Fruit fly (Drosophila melanogaster) whole organism, embryonic: ENCODE results near the gene CG10211.

ENCODE experiments used
- Atf-2 ChIP-seq: fragments of 200-800 bp; sonication (Bioruptor generic); optimal IDR thresholded peaks from 2 replicates; lab custom pipeline; 2016; ENCODE audit warnings: missing biosample characterization, missing genetic modification characterization
- B-H2 ChIP-seq: fragments of 200-800 bp; sonication (Bioruptor generic); optimal IDR thresholded peaks from 2 replicates; lab custom pipeline; 2018; ENCODE audit warnings: missing biosample characterization, mild to moderate bottlenecking, missing genetic modification characterization
- CG10543 ChIP-seq: fragments of 200-800 bp; sonication (Bioruptor generic); optimal IDR thresholded peaks from 3 replicates; lab custom pipeline; 2017; ENCODE audit warnings: missing biosample characterization, mild to moderate bottlenecking, missing genetic modification characterization, moderate library complexity
- CG10565 ChIP-seq: fragments of 200-800 bp; sonication (Bioruptor generic); optimal IDR thresholded peaks from 3 replicates; lab custom pipeline; 2016; ENCODE audit warnings: missing biosample characterization, mild to moderate bottlenecking, missing genetic modification characterization
- CG11247 ChIP-seq: fragments of 200-800 bp; sonication (Bioruptor generic); IDR thresholded peaks from 2 replicates; pipeline ENCODE4 v1.3.6; 2022; ENCODE audit warnings: missing biosample characterization, missing genetic modification characterization
- CG1233 ChIP-seq: fragments of 200-800 bp; sonication (Bioruptor generic); optimal IDR thresholded peaks from 4 replicates; lab custom pipeline; 2018; ENCODE audit warnings: missing biosample characterization, mild to moderate bottlenecking, missing genetic modification characterization
- CG12769 ChIP-seq: fragments of 200-800 bp; sonication (Bioruptor generic); optimal IDR thresholded peaks from 2 replicates; lab custom pipeline; 2019; ENCODE audit warnings: missing biosample characterization, mild to moderate bottlenecking, missing genetic modification characterization, moderate library complexity
- CG14441 ChIP-seq: fragments of 200-800 bp; sonication (Bioruptor generic); IDR thresholded peaks from 2 replicates; pipeline ENCODE4 v1.3.6; 2022; ENCODE audit warnings: missing biosample characterization, missing genetic modification characterization
- CG14965 ChIP-seq: fragments of 200-800 bp; sonication (Bioruptor generic); optimal IDR thresholded peaks from 2 replicates; lab custom pipeline; 2016; ENCODE audit warnings: missing biosample characterization, missing genetic modification characterization, borderline replicate concordance
- CG15011 ChIP-seq: fragments of 200-800 bp; sonication (Bioruptor generic); optimal IDR thresholded peaks from 3 replicates; lab custom pipeline; 2018; ENCODE audit warnings: missing biosample characterization, mild to moderate bottlenecking, missing genetic modification characterization
- CG18011 ChIP-seq: fragments of 200-800 bp; sonication (Bioruptor generic); optimal IDR thresholded peaks from 2 replicates; lab custom pipeline; 2017; ENCODE audit warnings: missing biosample characterization, missing genetic modification characterization, mild to moderate bottlenecking, moderate library complexity, missing genotype
- CG18262 ChIP-seq: fragments of 200-800 bp; optimal IDR thresholded peaks from 3 replicates; lab custom pipeline; 2019; ENCODE audit warnings: missing biosample characterization, mild to moderate bottlenecking, missing genetic modification characterization, moderate library complexity
- CG18476 ChIP-seq: fragments of 200-800 bp; sonication (Bioruptor generic); optimal IDR thresholded peaks from 2 replicates; lab custom pipeline; 2016; ENCODE audit warnings: missing biosample characterization, mild to moderate bottlenecking, missing genetic modification characterization
- CG18764 ChIP-seq: fragments of 200-800 bp; sonication (Bioruptor generic); optimal IDR thresholded peaks from 3 replicates; lab custom pipeline; 2016; ENCODE audit warnings: missing biosample characterization, missing genetic modification characterization
- CG30020 ChIP-seq: fragments of 200-800 bp; optimal IDR thresholded peaks from 2 replicates; lab custom pipeline; 2019; ENCODE audit warnings: missing biosample characterization, mild to moderate bottlenecking, missing genetic modification characterization, moderate library complexity
- CG3995 ChIP-seq: fragments of 200-800 bp; sonication (Bioruptor generic); optimal IDR thresholded peaks from 3 replicates; lab custom pipeline; 2016; ENCODE audit warnings: missing biosample characterization, missing genetic modification characterization
- CG4730 ChIP-seq: fragments of 200-800 bp; sonication (Bioruptor generic); IDR thresholded peaks from 2 replicates; pipeline ENCODE4 v1.3.6; 2022; ENCODE audit warnings: missing biosample characterization, missing genetic modification characterization
- CG6689 ChIP-seq: fragments of 200-800 bp; sonication (Bioruptor generic); IDR thresholded peaks from 2 replicates; pipeline ENCODE4 v1.3.6; 2022; ENCODE audit warnings: missing biosample characterization, missing genetic modification characterization
- CG6791 ChIP-seq: fragments of 200-800 bp; sonication (Bioruptor generic); IDR thresholded peaks from 3 replicates; pipeline ENCODE4 v1.3.6; 2022; ENCODE audit warnings: missing biosample characterization, missing genetic modification characterization; ENCODE audit not compliant: partially characterized antibody
- CG6813 ChIP-seq: fragments of 200-800 bp; sonication (Bioruptor generic); optimal IDR thresholded peaks from 2 replicates; lab custom pipeline; 2017; ENCODE audit warnings: missing biosample characterization, missing genetic modification characterization, mild to moderate bottlenecking, moderate library complexity, missing genetic modification reagents
- CG8478 ChIP-seq: fragments of >200 bp; optimal IDR thresholded peaks from 2 replicates; lab custom pipeline; 2018
- CG9215 ChIP-seq: fragments of 200-800 bp; sonication (Bioruptor generic); IDR thresholded peaks from 2 replicates; pipeline ENCODE4 v1.3.6; 2022; ENCODE audit warnings: missing biosample characterization, missing genetic modification characterization
- CG9437 ChIP-seq: fragments of 200-800 bp; sonication (Bioruptor generic); optimal IDR thresholded peaks from 2 replicates; lab custom pipeline; 2018; ENCODE audit warnings: missing biosample characterization, mild to moderate bottlenecking, missing genetic modification characterization
- CG9727 ChIP-seq: fragments of 200-800 bp; sonication (Bioruptor generic); optimal IDR thresholded peaks from 3 replicates; lab custom pipeline; 2017; ENCODE audit warnings: missing biosample characterization, mild to moderate bottlenecking, missing genetic modification characterization
- CrebB ChIP-seq: fragments of 200-800 bp; sonication (Bioruptor generic); optimal IDR thresholded peaks from 3 replicates; lab custom pipeline; 2018; ENCODE audit warnings: missing biosample characterization, mild to moderate bottlenecking, missing genetic modification characterization
- Ets97D ChIP-seq: fragments of 200-800 bp; sonication (Bioruptor generic); optimal IDR thresholded peaks from 3 replicates; lab custom pipeline; 2016; ENCODE audit warnings: missing biosample characterization, missing genetic modification characterization
- Fer2 ChIP-seq: fragments of 200-800 bp; sonication (Bioruptor generic); optimal IDR thresholded peaks from 2 replicates; lab custom pipeline; 2018; ENCODE audit warnings: missing biosample characterization, mild to moderate bottlenecking, missing genetic modification characterization, moderate library complexity
- Hand ChIP-seq: fragments of 200-800 bp; sonication (Bioruptor generic); optimal IDR thresholded peaks from 2 replicates; lab custom pipeline; 2017; ENCODE audit warnings: mild to moderate bottlenecking, missing biosample characterization, missing genetic modification reagents, missing genetic modification characterization
- Kr ChIP-seq: fragments of 200-800 bp; sonication (Bioruptor generic); optimal IDR thresholded peaks from 2 replicates; lab custom pipeline; 2017; ENCODE audit warnings: missing biosample characterization, mild to moderate bottlenecking, missing genetic modification characterization
- Mes4 ChIP-seq: fragments of 200-800 bp; sonication (Bioruptor generic); optimal IDR thresholded peaks from 2 replicates; lab custom pipeline; 2016; ENCODE audit warnings: missing biosample characterization, missing genetic modification characterization
- Oli ChIP-seq: fragments of 200-800 bp; sonication (Bioruptor generic); optimal IDR thresholded peaks from 2 replicates; lab custom pipeline; 2018; ENCODE audit warnings: missing biosample characterization, mild to moderate bottlenecking, missing genetic modification characterization, moderate library complexity
- Spps ChIP-seq: fragments of 200-800 bp; sonication (Bioruptor generic); optimal IDR thresholded peaks from 2 replicates; lab custom pipeline; 2018; ENCODE audit warnings: missing biosample characterization, mild to moderate bottlenecking, missing genetic modification characterization
- Sry-β ChIP-seq: fragments of 200-800 bp; sonication (Bioruptor generic); optimal IDR thresholded peaks from 2 replicates; lab custom pipeline; 2018; ENCODE audit warnings: missing biosample characterization, mild to moderate bottlenecking, missing genetic modification characterization, moderate library complexity
- ara ChIP-seq: fragments of 200-800 bp; sonication (Bioruptor generic); IDR thresholded peaks from 2 replicates; pipeline ENCODE4 v1.3.6; 2022; ENCODE audit warnings: missing biosample characterization, missing genetic modification characterization
- ase ChIP-seq: fragments of 200-800 bp; sonication (Bioruptor generic); IDR thresholded peaks from 3 replicates; pipeline ENCODE4 v1.3.6; 2022; ENCODE audit warnings: missing biosample characterization, missing genetic modification characterization
- bab2 ChIP-seq: fragments of 200-800 bp; sonication (Bioruptor generic); optimal IDR thresholded peaks from 2 replicates; lab custom pipeline; 2016; ENCODE audit warnings: missing biosample characterization, missing genetic modification characterization
- cas ChIP-seq: fragments of 200-800 bp; sonication (Bioruptor generic); IDR thresholded peaks from 2 replicates; pipeline ENCODE4 v1.3.6; 2022; ENCODE audit warnings: missing biosample characterization, missing genetic modification characterization
- chm ChIP-seq: fragments of 200-800 bp; sonication (Bioruptor generic); IDR thresholded peaks from 2 replicates; pipeline ENCODE4 v1.3.6; 2022; ENCODE audit warnings: missing biosample characterization, missing genetic modification characterization
- exex ChIP-seq: fragments of 200-800 bp; sonication (Bioruptor generic); optimal IDR thresholded peaks from 4 replicates; lab custom pipeline; 2018; ENCODE audit warnings: missing biosample characterization, mild to moderate bottlenecking, missing genetic modification characterization, moderate library complexity
- eyg ChIP-seq: fragments of 200-800 bp; sonication (Bioruptor generic); optimal IDR thresholded peaks from 3 replicates; lab custom pipeline; 2016; ENCODE audit warnings: missing biosample characterization, missing genetic modification characterization
- gce ChIP-seq: fragments of 200-800 bp; sonication (Bioruptor generic); IDR thresholded peaks from 3 replicates; pipeline ENCODE4 v1.3.6; 2022; ENCODE audit warnings: missing biosample characterization, missing genetic modification characterization
- grn ChIP-seq: fragments of 200-800 bp; sonication (Bioruptor generic); optimal IDR thresholded peaks from 3 replicates; lab custom pipeline; 2017; ENCODE audit warnings: missing biosample characterization, missing genetic modification characterization
- gt ChIP-seq: fragments of 200-800 bp; sonication (Bioruptor generic); IDR thresholded peaks from 2 replicates; pipeline ENCODE4 v1.3.6; 2022; ENCODE audit warnings: missing biosample characterization, missing genetic modification characterization
- phol ChIP-seq: fragments of 200-800 bp; sonication (Bioruptor generic); optimal IDR thresholded peaks from 3 replicates; lab custom pipeline; 2018; ENCODE audit warnings: missing biosample characterization, mild to moderate bottlenecking, missing genetic modification characterization, moderate library complexity
- tio ChIP-seq: fragments of 200-800 bp; sonication (Bioruptor generic); optimal IDR thresholded peaks from 2 replicates; lab custom pipeline; 2017; ENCODE audit warnings: missing biosample characterization, missing genetic modification characterization, inconsistent platforms
- ttk ChIP-seq: fragments of 200-800 bp; sonication (Bioruptor generic); IDR thresholded peaks from 2 replicates; pipeline ENCODE4 v2.1.2; 2022; ENCODE audit warnings: missing biosample characterization, missing genetic modification characterization
- tup ChIP-seq: fragments of 200-800 bp; sonication (Bioruptor generic); optimal IDR thresholded peaks from 2 replicates; lab custom pipeline; 2016; ENCODE audit warnings: missing biosample characterization, mild to moderate bottlenecking, missing genetic modification characterization, moderate library complexity
- tx ChIP-seq: fragments of 200-800 bp; sonication (Bioruptor generic); optimal IDR thresholded peaks from 2 replicates; lab custom pipeline; 2016; ENCODE audit warnings: missing biosample characterization, missing genetic modification characterization
- vvl ChIP-seq: fragments of 200-800 bp; sonication (Bioruptor generic); IDR thresholded peaks from 2 replicates; pipeline ENCODE4 v1.3.6; 2022; ENCODE audit warnings: missing biosample characterization, missing genetic modification characterization
- wek ChIP-seq: fragments of 200-800 bp; sonication (Bioruptor generic); optimal IDR thresholded peaks from 3 replicates; lab custom pipeline; 2018; ENCODE audit warnings: missing biosample characterization, mild to moderate bottlenecking, missing genetic modification characterization, moderate library complexity
- wor ChIP-seq: fragments of 200-800 bp; sonication (Bioruptor generic); IDR thresholded peaks from 2 replicates; pipeline ENCODE4 v1.3.6; 2022; ENCODE audit warnings: missing biosample characterization, missing genetic modification characterization
- z ChIP-seq: fragments of 200-800 bp; sonication (Bioruptor generic); IDR thresholded peaks from 3 replicates; pipeline ENCODE4 v1.3.6; 2022; ENCODE audit warnings: missing biosample characterization, missing genetic modification characterization

Gene CG10211

DNA sequence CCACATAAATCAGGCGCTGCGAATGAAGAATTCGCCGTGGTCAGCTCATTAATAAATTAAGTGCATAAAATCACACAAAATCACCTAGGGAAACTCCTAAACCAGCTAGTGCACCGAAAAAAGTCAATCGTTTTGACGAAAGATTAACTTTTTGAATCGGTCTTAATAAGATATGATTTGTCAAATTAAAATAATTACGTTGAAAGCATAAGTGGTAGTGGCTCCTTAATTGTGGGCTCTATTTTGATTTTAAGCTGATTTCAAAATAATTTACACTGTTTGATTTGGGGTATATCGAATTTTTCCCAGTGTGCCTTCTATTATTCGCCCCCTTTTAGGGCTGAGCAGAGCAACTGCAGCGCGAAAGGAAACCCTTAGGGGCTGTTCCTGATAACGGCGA, 11.8 kb upstream of the CG10211 start (continued):
- no peak for TF ChIP-seq CG1233 (GFP tag; lab: Kevin White, UChicago)
- no peak for TF ChIP-seq ase (GFP tag; lab: Robert Waterston, UW)
- TF ChIP-seq vvl (GFP tag; lab: Robert Waterston, UW), result peak; percentile 36; the same call in 1 of the 2 replicates
- no peak for TF ChIP-seq ara (GFP tag; lab: Robert Waterston, UW)
- TF ChIP-seq CG14965 (GFP tag; lab: Kevin White, UChicago), result no peak
- TF ChIP-seq Sry-β (GFP tag; lab: Kevin White, UChicago), result no peak
- TF ChIP-seq CG11247 (GFP tag; lab: Robert Waterston, UW), result no peak
- no peak for TF ChIP-seq tx (GFP tag; lab: Kevin White, UChicago)
- no peak for TF ChIP-seq CG6791
- TF ChIP-seq CG10565 (GFP tag; lab: Kevin White, UChicago), result no peak
- TF ChIP-seq Kr (GFP tag; lab: Kevin White, UChicago), result no peak
- no peak for TF ChIP-seq CG30020
- TF ChIP-seq wor (GFP tag; lab: Robert Waterston, UW), result no peak
- TF ChIP-seq CG18262, result peak; percentile 61
- TF ChIP-seq z (GFP tag; lab: Robert Waterston, UW), result no peak
- TF ChIP-seq exex (tag; lab: Kevin White, UChicago), result no peak
- TF ChIP-seq CG8478, result no peak
- no peak for TF ChIP-seq CG18764 (GFP tag; lab: Kevin White, UChicago)
- TF ChIP-seq gt (GFP tag; lab: Robert Waterston, UW), result no peak
- TF ChIP-seq wek (GFP tag; lab: Kevin White, UChicago), result no peak
- peak; percentile 49 for TF ChIP-seq phol (tag; lab: Kevin White, UChicago)
- TF ChIP-seq chm, result peak; percentile 47; the same call in 1 of the 2 replicates
- no peak for TF ChIP-seq CG3995 (GFP tag; lab: Kevin White, UChicago)
- no peak for TF ChIP-seq CG15011 (GFP tag; lab: Kevin White, UChicago)
- TF ChIP-seq Oli, result peak; percentile 42
- no peak for TF ChIP-seq CG9437 (GFP tag; lab: Kevin White, UChicago)
- no peak for TF ChIP-seq tio
- no peak for TF ChIP-seq CG9215 (GFP tag; lab: Robert Waterston, UW)
- no peak for TF ChIP-seq ttk (GFP tag; lab: Robert Waterston, UW)
- peak; percentile 0 for TF ChIP-seq Spps (tag; lab: Kevin White, UChicago)
- no peak for TF ChIP-seq cas (GFP tag; lab: Robert Waterston, UW)
- TF ChIP-seq CG10543, result no peak
- no peak for TF ChIP-seq CG18476 (GFP tag; lab: Kevin White, UChicago)
- no peak for TF ChIP-seq CG4730 (GFP tag; lab: Robert Waterston, UW)
- TF ChIP-seq tup (GFP tag; lab: Kevin White, UChicago), result peak; percentile 17
- TF ChIP-seq Atf-2, result peak; percentile 12
- TF ChIP-seq eyg (GFP tag; lab: Kevin White, UChicago), result no peak
- no peak for TF ChIP-seq CrebB (tag; lab: Kevin White, UChicago)
- TF ChIP-seq Fer2 (tag; lab: Kevin White, UChicago), result no peak
- peak; percentile 32 for TF ChIP-seq Mes4 (GFP tag; lab: Kevin White, UChicago)
- peak; percentile 10 for TF ChIP-seq bab2
- TF ChIP-seq CG9727 (GFP tag; lab: Kevin White, UChicago), result peak; percentile 36
- no peak for TF ChIP-seq CG18011 (GFP tag; lab: Kevin White, UChicago)
- no peak for TF ChIP-seq gce (GFP tag; lab: Robert Waterston, UW)
- no peak for TF ChIP-seq CG14441 (GFP tag; lab: Robert Waterston, UW)
- no peak for TF ChIP-seq CG12769 (tag; lab: Kevin White, UChicago)
- TF ChIP-seq Hand (GFP tag; lab: Kevin White, UChicago), result no peak
- TF ChIP-seq Ets97D (GFP tag; lab: Kevin White, UChicago), result no peak
- no peak for TF ChIP-seq grn (GFP tag; lab: Kevin White, UChicago)
- TF ChIP-seq CG6689 (GFP tag; lab: Robert Waterston, UW), result peak; percentile 12; the same call in 1 of the 2 replicates
- TF ChIP-seq CG6813 (GFP tag; lab: Kevin White, UChicago), result peak; percentile 21
- TF ChIP-seq B-H2 (GFP tag; lab: Kevin White, UChicago), result no peak
